Fruit fly (Drosophila melanogaster) whole organism, pupa: ENCODE data around the gene CG6059.

ENCODE experiments used
- CG8301 ChIP-seq: fragments of 200-800 bp; sonication (Bioruptor generic); optimal IDR thresholded peaks from 2 replicates; lab custom pipeline; 2018; ENCODE audit warnings: missing biosample characterization, mild to moderate bottlenecking, missing genetic modification characterization
- rn ChIP-seq: fragments of 200-800 bp; sonication (Bioruptor generic); IDR thresholded peaks from 2 replicates; pipeline ENCODE4 v1.3.6; 2022; ENCODE audit warnings: missing biosample characterization, missing genetic modification characterization

- no peak for TF ChIP-seq rn (GFP tag; lab: Robert Waterston, UW)
- TF ChIP-seq CG8301: no peak
Observed at dm6 chr3R:27118346-27118745, 6.1 kb downstream of the CG6059 start, which contains the start of gene CG5882.
